Fruit fly (Drosophila melanogaster) whole organism, adult: ENCODE results near the gene CG33648.

Experiments
- CG14711 ChIP-seq: fragments of 200-800 bp; sonication (Bioruptor generic); optimal IDR thresholded peaks from 2 replicates; lab custom pipeline; 2018; ENCODE audit warnings: missing biosample characterization, mild to moderate bottlenecking, missing genetic modification characterization, moderate library complexity
- CG33017 ChIP-seq: fragments of 200-800 bp; sonication (Bioruptor generic); optimal IDR thresholded peaks from 2 replicates; lab custom pipeline; 2018; ENCODE audit warnings: missing biosample characterization, mild to moderate bottlenecking, missing genetic modification characterization, moderate library complexity
- Clk ChIP-seq: fragments of 200-800 bp; sonication (Bioruptor generic); optimal IDR thresholded peaks from 2 replicates; lab custom pipeline; 2017; ENCODE audit warnings: missing biosample characterization, missing genetic modification characterization
- Mnt ChIP-seq: fragments of 200-800 bp; sonication (Bioruptor generic); optimal IDR thresholded peaks from 2 replicates; lab custom pipeline; 2016; ENCODE audit warnings: missing biosample characterization, mild to moderate bottlenecking, missing genetic modification characterization
- cnc ChIP-seq, 2 experiments: fragments of >200 bp; optimal IDR thresholded peaks; 2 replicates each; lab custom pipeline; 2017
- kay ChIP-seq: fragments of 200-800 bp; sonication (Bioruptor generic); peaks from one replicate; lab custom pipeline; 2016; ENCODE audit warnings: missing biosample characterization, missing genetic modification characterization, borderline replicate concordance

- TF ChIP-seq Clk (GFP tag; lab: Kevin White, UChicago): no peak
- TF ChIP-seq Mnt (GFP tag; lab: Kevin White, UChicago): no peak
- TF ChIP-seq cnc (optimal IDR thresholded peaks at IDR 0.05; lab: Kevin White, UChicago): no peak
- TF ChIP-seq CG14711 (tag; lab: Kevin White, UChicago): no peak
- TF ChIP-seq CG33017 (tag; lab: Kevin White, UChicago): no peak
- no peak for TF ChIP-seq kay (GFP tag; lab: Kevin White, UChicago)
Observed at dm6 chr2L:14523731-14524130, 381 bp upstream of the CG33648 start.
